Worm (Caenorhabditis elegans): ENCODE measurements around the gene C13E3.1.

- TF ChIP-seq unc-39 (tag; optimal IDR thresholded peaks at IDR 0.05), result no peak
- no peak for TF ChIP-seq nhr-237 (tag; optimal IDR thresholded peaks at IDR 0.05)
- TF ChIP-seq ztf-11 (tag; optimal IDR thresholded peaks at IDR 0.05), result no peak
- TF ChIP-seq ces-1 (GFP tag; optimal IDR thresholded peaks at IDR 0.05), result peak; percentile 98
- TF ChIP-seq nhr-28 (tag; optimal IDR thresholded peaks at IDR 0.05), result no peak
- TF ChIP-seq elt-3 (tag; optimal IDR thresholded peaks at IDR 0.05), result no peak
- no peak for TF ChIP-seq zip-8 (tag; optimal IDR thresholded peaks at IDR 0.05)
- no peak for TF ChIP-seq pha-4 (tag; optimal IDR thresholded peaks at IDR 0.05)
- no peak for TF ChIP-seq lin-13 (tag; optimal IDR thresholded peaks at IDR 0.05)
- TF ChIP-seq nhr-2 (tag; optimal IDR thresholded peaks at IDR 0.05), result no peak
- no peak for TF ChIP-seq tbx-8 (GFP tag; optimal IDR thresholded peaks at IDR 0.05)
- TF ChIP-seq ceh-83 (GFP tag; optimal IDR thresholded peaks at IDR 0.05), result no peak
- TF ChIP-seq unc-120 (tag; optimal IDR thresholded peaks at IDR 0.05; ENCODE audit: poor library complexity, severe bottlenecking), result no peak
Measured at ce11 chrX:8918792-8919191, 25.9 kb downstream of the C13E3.1 start.
